Fruit fly (Drosophila melanogaster): ENCODE results near the gene aus.

DNA sequence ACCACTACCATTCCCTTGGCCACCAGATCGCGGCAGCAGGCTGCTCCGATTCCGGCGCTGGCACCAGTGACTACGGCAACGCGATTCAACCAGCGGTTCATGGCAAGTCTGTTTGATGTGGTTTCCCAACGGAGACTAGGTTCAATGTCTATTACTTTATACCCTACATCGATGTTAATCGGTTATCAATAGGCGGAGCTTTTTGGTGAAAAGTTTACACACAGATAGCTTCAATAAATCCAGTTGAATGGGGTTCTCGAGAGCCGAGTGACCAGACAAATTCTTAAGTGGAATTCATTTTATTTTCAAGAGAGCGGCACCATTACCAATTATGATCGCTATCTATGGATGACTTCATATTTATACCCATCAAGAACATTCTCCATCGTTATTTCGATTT is 73.3 kb downstream of the aus start, which contains the start of gene CG3301:
- TF ChIP-seq psq (optimal IDR thresholded peaks at IDR 0.05) (no peak), Sin3A (optimal IDR thresholded peaks at IDR 0.05) (no peak), Myc (optimal IDR thresholded peaks at IDR 0.05) (no peak), ttk (optimal IDR thresholded peaks at IDR 0.05) (no peak), insv (optimal IDR thresholded peaks at IDR 0.05) (no peak)
